Worm (Caenorhabditis elegans) whole organism, young adult: ENCODE results near the gene Y32B12C.1.

Experiments used
- lin-40 ChIP-seq: sonication (generic microtip); optimal IDR thresholded peaks from 2 replicates; lab custom pipeline; 2016; ENCODE audit warnings: missing genetic modification characterization, mild to moderate bottlenecking, missing compliant biosample characterization, missing genotype, missing genetic modification reagents
- nfya-1 ChIP-seq: sonication (generic microtip); optimal IDR thresholded peaks from 2 replicates; lab custom pipeline; 2017; ENCODE audit warnings: antibody characterized with exemption, missing compliant biosample characterization, missing genetic modification characterization, borderline replicate concordance; ENCODE audit not compliant: insufficient read depth
- pha-4 ChIP-seq: fragments of 150-350 bp; sonication (generic microtip); optimal IDR thresholded peaks from 2 replicates; lab custom pipeline; 2014; ENCODE audit warnings: missing biosample characterization, missing genetic modification reagents, missing genetic modification characterization
- rpc-1 ChIP-seq, 2 experiments: fragments of 150-350 bp in 1 of 2; sonication (generic microtip) in 1 of 2; optimal IDR thresholded peaks; 2 replicates each; lab custom pipeline; 2014 to 2018; ENCODE audit warnings: missing biosample characterization in 1 of 2, missing genetic modification characterization in 1 of 2, missing genetic modification reagents in 1 of 2, missing genotype in 1 of 2

DNA sequence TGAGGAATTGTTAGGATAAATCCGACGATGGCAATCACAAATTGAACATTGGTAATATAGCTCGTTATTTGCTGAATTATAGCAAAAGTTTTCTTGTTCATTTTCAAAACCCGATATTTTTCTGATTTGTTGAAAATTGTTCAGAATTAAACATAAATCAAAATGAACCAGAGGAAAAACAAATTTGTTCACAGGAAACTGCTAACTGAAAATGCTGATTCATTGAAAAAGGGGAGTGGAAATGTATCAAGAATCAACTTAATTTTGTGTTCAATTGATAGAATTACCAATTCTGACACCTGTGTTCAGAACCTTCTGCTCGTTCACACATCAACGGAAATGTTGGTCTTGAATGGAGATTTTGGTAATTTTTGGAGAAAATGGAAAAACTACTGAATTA, 37.1 kb downstream of the Y32B12C.1 start, which contains the start of gene srw-77:
- TF ChIP-seq rpc-1 (optimal IDR thresholded peaks at IDR 0.05; lab: Kevin White, UChicago) (no peak), rpc-1 (tag; optimal IDR thresholded peaks at IDR 0.05; lab: Kevin White, UChicago) (no peak), pha-4 (tag; lab: Kevin White, UChicago) (no peak), nfya-1 (tag; lab: Kevin White, UChicago) (no peak), lin-40 (no peak)
